Worm (Caenorhabditis elegans): ENCODE data around the gene T26E4.3.
"Not testable (repeated sequence)": the region's sequence is repeated elsewhere in the genome, so short reads cannot be mapped to it uniquely, and the experiment has no call there.

DNA sequence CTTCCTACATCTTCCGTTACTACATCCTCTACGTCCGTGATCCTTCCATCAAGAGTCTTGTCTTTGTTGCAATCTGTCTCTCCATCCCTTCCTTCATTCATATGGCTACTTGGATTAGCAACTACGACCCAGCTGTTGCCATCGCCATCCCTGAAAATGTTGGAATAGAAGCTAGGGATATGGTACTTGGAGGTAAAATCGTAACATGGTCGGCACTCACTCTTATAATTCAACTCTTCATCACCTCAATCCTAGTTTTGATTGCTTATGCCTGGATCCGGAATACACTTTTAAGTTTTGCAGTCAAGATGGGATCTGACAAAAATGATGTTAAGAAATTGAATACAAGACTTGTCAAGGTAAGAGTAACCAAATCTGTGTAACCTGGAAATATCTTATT lies 21.2 kb downstream of the T26E4.3 start, which contains the start of gene T26E4.18:
- TF ChIP-seq mdl-1 (tag; optimal IDR thresholded peaks at IDR 0.05); nhr-11 (tag; optimal IDR thresholded peaks at IDR 0.05); nhr-237 (tag; optimal IDR thresholded peaks at IDR 0.05); unc-130 (GFP tag; optimal IDR thresholded peaks at IDR 0.05); zag-1 (tag; optimal IDR thresholded peaks at IDR 0.05); ceh-82 (tag; optimal IDR thresholded peaks at IDR 0.05); ceh-28 (tag; optimal IDR thresholded peaks at IDR 0.05); Y48G9A.11 (GFP tag; IDR thresholded peaks at IDR 0.05); nhr-28 (tag; optimal IDR thresholded peaks at IDR 0.05); fkh-10 (GFP tag; optimal IDR thresholded peaks at IDR 0.05); lin-15B (tag; optimal IDR thresholded peaks at IDR 0.05); madf-9 (GFP tag; conservative IDR thresholded peaks at IDR 0.05); ama-1 (optimal IDR thresholded peaks at IDR 0.05); lsy-2 (tag; optimal IDR thresholded peaks at IDR 0.05): not testable (repeated sequence)
